Fruit fly (Drosophila melanogaster): Measurements from ENCODE around the gene neo.

The neo gene

dm6 chr3R:29859763-29860162 lies 40.8 kb downstream of the neo start (continued):
- TF ChIP-seq Hr78 (GFP tag; optimal IDR thresholded peaks at IDR 0.05) (no peak), CG12219 (GFP tag; optimal IDR thresholded peaks at IDR 0.05) (peak; percentile 28), Doc3 (GFP tag; IDR thresholded peaks at IDR 0.05; ENCODE audit: partially characterized antibody) (peak; percentile 31; the same call in 1 of the 3 replicates), aop (GFP tag; IDR thresholded peaks at IDR 0.05) (no peak), CG10654 (GFP tag; optimal IDR thresholded peaks at IDR 0.05) (no peak), CG8944 (GFP tag; optimal IDR thresholded peaks at IDR 0.05) (no peak), CG31365 (tag; optimal IDR thresholded peaks at IDR 0.05) (no peak), nmo (GFP tag; optimal IDR thresholded peaks at IDR 0.05) (peak; percentile 40), CG3838 (GFP tag; optimal IDR thresholded peaks at IDR 0.05) (no peak), ci (GFP tag; IDR thresholded peaks at IDR 0.05) (peak; percentile 57; the same call in 1 of the 3 replicates), CHES-1-like (GFP tag; optimal IDR thresholded peaks at IDR 0.05) (peak; percentile 39), hb (GFP tag; IDR thresholded peaks at IDR 0.05; ENCODE audit: partially characterized antibody) (no peak), grau (tag; optimal IDR thresholded peaks at IDR 0.05) (peak; percentile 95), CG34376 (GFP tag; optimal IDR thresholded peaks at IDR 0.05) (peak; percentile 64), sens (GFP tag) (peak; percentile 94), tna (GFP tag; IDR thresholded peaks at IDR 0.05; ENCODE audit: partially characterized antibody) (no peak), CG18764 (GFP tag; optimal IDR thresholded peaks at IDR 0.05) (no peak), Neu2 (GFP tag; optimal IDR thresholded peaks at IDR 0.05; ENCODE audit: borderline replicate concordance) (no peak), Antp (GFP tag; optimal IDR thresholded peaks at IDR 0.05) (no peak), CG11456 (GFP tag; IDR thresholded peaks at IDR 0.05) (0 out of 3 replicates have a peak, but pooled peaks have one; percentile 52), Rx (GFP tag; IDR thresholded peaks at IDR 0.05) (no peak), CG6254 (GFP tag; optimal IDR thresholded peaks at IDR 0.05) (no peak), CG8281 (tag; optimal IDR thresholded peaks at IDR 0.05) (no peak), eve (GFP tag; optimal IDR thresholded peaks at IDR 0.05) (no peak), CG13123 (GFP tag; optimal IDR thresholded peaks at IDR 0.05) (peak; percentile 20), sna (GFP tag; IDR thresholded peaks at IDR 0.05; ENCODE audit: partially characterized antibody) (0 out of 2 replicates have a peak, but pooled peaks have one; percentile 49), NFAT (GFP tag; IDR thresholded peaks at IDR 0.05) (no peak), luna (GFP tag; optimal IDR thresholded peaks at IDR 0.05) (no peak), esg (GFP tag; conservative IDR thresholded peaks at IDR 0.05) (no peak), CG18619 (GFP tag; optimal IDR thresholded peaks at IDR 0.05) (peak; percentile 16), CG3726 (GFP tag; IDR thresholded peaks at IDR 0.05) (no peak), pb (GFP tag; optimal IDR thresholded peaks at IDR 0.05) (no peak), NC2β (GFP tag; optimal IDR thresholded peaks at IDR 0.05) (peak; percentile 7), pum (GFP tag; optimal IDR thresholded peaks at IDR 0.05) (no peak), CG9437 (GFP tag; optimal IDR thresholded peaks at IDR 0.05) (peak; percentile 3), ERR (GFP tag; optimal IDR thresholded peaks at IDR 0.05) (no peak), kah (GFP tag; optimal IDR thresholded peaks at IDR 0.05) (no peak), gem (tag; optimal IDR thresholded peaks at IDR 0.05) (no peak), CG10959 (GFP tag; IDR thresholded peaks at IDR 0.05) (no peak), ato (GFP tag; IDR thresholded peaks at IDR 0.05; ENCODE audit: partially characterized antibody) (no peak), Sin3A (optimal IDR thresholded peaks at IDR 0.05) (no peak), CG11085 (GFP tag; IDR thresholded peaks at IDR 0.05) (no peak), sob (GFP tag; IDR thresholded peaks at IDR 0.05) (peak; percentile 74), sd (tag; optimal IDR thresholded peaks at IDR 0.05) (peak; percentile 27), ind (GFP tag; optimal IDR thresholded peaks at IDR 0.05) (peak; percentile 39), ems (GFP tag; optimal IDR thresholded peaks at IDR 0.05) (no peak), Tbp (GFP tag; optimal IDR thresholded peaks at IDR 0.05) (no peak), CG17328 (GFP tag; IDR thresholded peaks at IDR 0.05) (no peak), scrt (GFP tag; optimal IDR thresholded peaks at IDR 0.05) (no peak), zf30C (GFP tag; optimal IDR thresholded peaks at IDR 0.05) (no peak), crol (GFP tag; IDR thresholded peaks at IDR 0.05) (no peak), CG10462 (GFP tag; optimal IDR thresholded peaks at IDR 0.05) (no peak)

Measured in whole organism, embryonic.